Worm (Caenorhabditis elegans) whole organism, L1 larva: ENCODE data around the gene lsm-4.

ENCODE experiments used
- ama-1 ChIP-seq: fragments of 150-350 bp; optimal IDR thresholded peaks from 2 replicates; lab custom pipeline; 2014
- ceh-88 ChIP-seq: fragments of 200-800 bp; sonication (Bioruptor generic); IDR thresholded peaks from 2 replicates; pipeline ENCODE4 v1.3.6; 2022; ENCODE audit warnings: missing genetic modification characterization, missing compliant biosample characterization
- dpl-1 ChIP-seq, 3 experiments: fragments of 150-350 bp in 2 of 3; sonication (generic microtip) in 1 of 3; optimal IDR thresholded peaks; 2 replicates each; lab custom pipeline; 2014 to 2017; ENCODE audit warnings: missing biosample characterization in 3 of 3, missing genetic modification characterization in 3 of 3, missing genetic modification reagents in 3 of 3
- efl-3 ChIP-seq: fragments of 200-800 bp; sonication (Bioruptor generic); optimal IDR thresholded peaks from 2 replicates; lab custom pipeline; 2018; ENCODE audit warnings: mild to moderate bottlenecking, missing genetic modification characterization, missing compliant biosample characterization
- ets-5 ChIP-seq: fragments of 200-800 bp; sonication (Bioruptor generic); IDR thresholded peaks from 2 replicates; pipeline ENCODE4 v1.3.6; 2022; ENCODE audit warnings: missing genetic modification characterization, missing compliant biosample characterization
- hlh-17 ChIP-seq: fragments of 200-800 bp; sonication (Bioruptor generic); optimal IDR thresholded peaks from 2 replicates; lab custom pipeline; 2018; ENCODE audit warnings: missing genetic modification characterization, mild to moderate bottlenecking, missing compliant biosample characterization, moderate library complexity, borderline replicate concordance
- irx-1 ChIP-seq: sonication (generic microtip); optimal IDR thresholded peaks from 2 replicates; lab custom pipeline; 2016; ENCODE audit warnings: missing genetic modification characterization, missing compliant biosample characterization
- lin-39 ChIP-seq: fragments of 150-350 bp; optimal IDR thresholded peaks from 2 replicates; lab custom pipeline; 2014; ENCODE audit warnings: missing biosample characterization, missing genetic modification reagents, missing genetic modification characterization
- mab-9 ChIP-seq: fragments of 200-800 bp; sonication (Bioruptor generic); IDR thresholded peaks from 2 replicates; pipeline ENCODE4 v1.3.6; 2022; ENCODE audit warnings: missing genetic modification reagents, missing genetic modification characterization, missing compliant biosample characterization
- mdl-1 ChIP-seq, 2 experiments: fragments of 150-350 bp; optimal IDR thresholded peaks; 2 replicates each; lab custom pipeline; 2014 to 2017; ENCODE audit warnings: missing biosample characterization in 2 of 2, missing genetic modification characterization in 2 of 2, inconsistent platforms in 1 of 2
- nhr-11 ChIP-seq: fragments of 150-350 bp; optimal IDR thresholded peaks from 2 replicates; lab custom pipeline; 2014; ENCODE audit warnings: missing biosample characterization, missing genetic modification characterization
- nhr-71 ChIP-seq: sonication (generic microtip); optimal IDR thresholded peaks from 2 replicates; lab custom pipeline; 2016; ENCODE audit warnings: mild to moderate bottlenecking, missing genetic modification characterization, moderate library complexity, missing compliant biosample characterization
- nhr-77 ChIP-seq: fragments of 150-350 bp; optimal IDR thresholded peaks from 2 replicates; lab custom pipeline; 2014; ENCODE audit warnings: missing biosample characterization, missing genetic modification characterization
- pax-3 ChIP-seq: fragments of 200-800 bp; sonication (Bioruptor generic); optimal IDR thresholded peaks from 2 replicates; lab custom pipeline; 2018; ENCODE audit warnings: mild to moderate bottlenecking, missing genetic modification characterization, moderate library complexity, missing compliant biosample characterization
- pqm-1 ChIP-seq: sonication (generic microtip); optimal IDR thresholded peaks from 3 replicates; lab custom pipeline; 2017; ENCODE audit warnings: missing biosample characterization, missing genetic modification characterization
- skn-1 ChIP-seq: fragments of 150-350 bp; optimal IDR thresholded peaks from 2 replicates; lab custom pipeline; 2014; ENCODE audit warnings: missing biosample characterization, missing genetic modification characterization
- sptf-1 ChIP-seq: fragments of 150-350 bp; optimal IDR thresholded peaks from 2 replicates; lab custom pipeline; 2014; ENCODE audit warnings: missing biosample characterization, missing genetic modification characterization
- swsn-7 ChIP-seq: sonication (generic microtip); optimal IDR thresholded peaks from 2 replicates; lab custom pipeline; 2016; ENCODE audit warnings: missing genetic modification characterization, missing compliant biosample characterization
- tlp-1 ChIP-seq: fragments of 150-350 bp; optimal IDR thresholded peaks from 2 replicates; lab custom pipeline; 2014; ENCODE audit warnings: missing biosample characterization, missing genetic modification characterization
- unc-98 ChIP-seq: fragments of 200-800 bp; sonication (Bioruptor generic); IDR thresholded peaks from 2 replicates; pipeline ENCODE4 v1.3.6; 2022; ENCODE audit warnings: missing genetic modification characterization, missing compliant biosample characterization

The lsm-4 gene

ce11 chrII:7203110-7203509 is 49.9 kb downstream of the lsm-4 start, which contains the start of gene srd-56:
TSS of gene srd-56 (minus strand) at chrII:7203210.
- TF ChIP-seq irx-1 (tag; lab: Kevin White, UChicago) (no peak), ets-5 (GFP tag; lab: Robert Waterston, UW) (no peak), dpl-1 (GFP tag; optimal IDR thresholded peaks at IDR 0.05; lab: Kevin White, UChicago) (no peak), mab-9 (GFP tag; lab: Robert Waterston, UW) (no peak), pqm-1 (tag; lab: Kevin White, UChicago) (no peak), tlp-1 (tag; lab: Kevin White, UChicago) (no peak), nhr-11 (tag; lab: Kevin White, UChicago) (no peak), unc-98 (no peak), ceh-88 (GFP tag; lab: Robert Waterston, UW) (no peak), pax-3 (tag; lab: Kevin White, UChicago) (no peak), mdl-1 (tag; optimal IDR thresholded peaks at IDR 0.05; lab: Kevin White, UChicago) (no peak), skn-1 (tag; lab: Kevin White, UChicago) (no peak), nhr-77 (tag; lab: Kevin White, UChicago) (no peak), nhr-71 (tag; lab: Kevin White, UChicago) (no peak), sptf-1 (tag; lab: Kevin White, UChicago) (no peak), lin-39 (tag; lab: Kevin White, UChicago) (no peak), ama-1 (lab: Kevin White, UChicago) (no peak), hlh-17 (GFP tag; lab: Kevin White, UChicago) (no peak), swsn-7 (tag; lab: Kevin White, UChicago) (no peak), efl-3 (GFP tag; lab: Kevin White, UChicago) (no peak)
